Fruit fly (Drosophila melanogaster): ENCODE data around the gene CG9150.
A peak's percentile ranks its signal among the peaks of the same experiment; 100 is the strongest.

CG9150 gene

dm6 chr2L:6065823-6066222, 2.6 kb downstream of the CG9150 start, which contains the start of the genes Fbw5 and CG9147:
Gene Fbw5, minus strand, starts transcription at chr2L:6065953.
Gene CG9147, plus strand, starts transcription at chr2L:6065997.
- peak; percentile 99 for TF ChIP-seq CG17801 (GFP tag; optimal IDR thresholded peaks at IDR 0.05; ENCODE audit: partially characterized antibody)

DNA sequence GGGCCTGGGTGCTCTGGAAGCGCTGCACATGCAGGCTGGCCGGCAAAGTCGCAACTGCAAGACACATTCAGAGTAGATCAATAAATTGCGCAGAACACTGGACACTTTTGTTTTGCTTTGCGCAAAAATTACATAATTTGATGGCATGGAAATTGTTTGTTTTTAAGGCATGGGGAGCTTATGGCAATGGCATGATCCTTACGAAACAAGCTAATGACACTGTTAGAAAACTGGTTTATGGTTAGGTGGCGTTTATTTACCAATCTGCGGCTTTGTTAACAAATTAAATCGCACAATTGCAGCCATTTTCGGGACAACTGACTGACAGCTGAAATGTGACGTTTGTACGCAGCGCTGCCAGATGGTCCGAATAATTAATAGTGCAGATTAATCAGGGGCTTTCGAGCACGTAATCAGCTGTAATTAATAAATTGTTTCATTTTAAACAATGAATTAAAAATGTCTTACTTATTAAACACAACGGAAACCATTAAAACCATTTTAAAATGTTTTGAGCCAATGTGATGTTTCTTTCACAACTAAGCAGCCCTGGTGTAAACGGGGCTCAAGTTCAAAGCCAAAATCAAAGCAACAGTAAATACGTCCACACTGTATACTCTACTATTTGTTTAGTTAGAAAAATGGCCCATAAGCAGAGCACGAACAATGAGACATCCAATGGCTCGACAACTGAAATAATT, 5.9 kb downstream of the CG9150 start, which contains the start of the genes ND-51 and CG13994:
TSS of gene ND-51 (minus strand) at position 376 of the 701 bp plus-strand sequence.
TSS of gene CG13994 (plus strand) at position 608 of the 701 bp plus-strand sequence.
- peak; percentile 83 for TF ChIP-seq CG17801 (GFP tag; optimal IDR thresholded peaks at IDR 0.05; ENCODE audit: partially characterized antibody)

DNA sequence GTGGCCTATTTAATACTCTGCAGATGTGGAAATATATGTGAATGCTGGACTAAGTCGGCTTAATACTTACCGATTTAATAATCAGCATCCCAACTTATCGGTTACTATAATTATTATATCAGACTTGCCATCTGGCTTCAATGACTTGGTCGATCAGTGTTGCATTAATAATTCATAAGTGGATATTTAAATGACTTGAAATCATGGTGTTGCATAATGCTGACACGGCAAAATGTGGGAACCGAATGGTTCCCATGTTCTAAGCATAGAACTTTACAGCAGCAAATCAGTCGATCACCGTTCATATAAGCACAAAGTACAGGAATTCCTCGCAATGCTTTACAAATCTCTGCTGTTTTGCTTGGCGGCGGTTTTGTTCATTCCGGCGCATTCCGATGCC, 8.2 kb downstream of the CG9150 start, which contains the start of gene CG34180:
TSS of gene CG34180 (plus strand) at position 301 of the 400 bp plus-strand sequence.
- no peak for TF ChIP-seq CG17801 (GFP tag; optimal IDR thresholded peaks at IDR 0.05; ENCODE audit: partially characterized antibody)

dm6 chr2L:6053874-6054469, 14.4 kb downstream of the CG9150 start, which contains the start of gene CG13995:
Gene CG13995, plus strand, starts transcription at chr2L:6054302.
- no peak for TF ChIP-seq CG17801 (GFP tag; optimal IDR thresholded peaks at IDR 0.05; ENCODE audit: partially characterized antibody)

DNA sequence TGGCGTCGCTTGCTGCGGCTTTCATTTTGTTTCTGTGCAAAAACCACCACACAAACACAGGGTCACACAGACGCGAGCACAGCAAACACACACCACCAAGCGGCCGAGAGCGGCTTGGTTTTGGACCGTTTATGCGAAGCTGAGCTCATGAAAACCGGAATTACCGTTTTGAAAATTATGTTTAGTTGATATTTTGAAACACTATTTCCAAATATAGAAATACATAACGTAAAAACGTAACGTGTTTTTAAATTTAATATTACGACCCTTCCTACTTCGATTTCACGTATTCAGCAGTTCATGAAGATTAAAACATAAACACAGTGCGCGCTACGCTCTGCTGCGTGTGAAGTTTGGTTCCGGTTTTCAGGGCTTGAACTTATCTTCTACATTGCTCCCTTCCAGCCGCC, 17.2 kb downstream of the CG9150 start:
- TF ChIP-seq CG17801 (GFP tag; optimal IDR thresholded peaks at IDR 0.05; ENCODE audit: partially characterized antibody): peak; percentile 96

DNA sequence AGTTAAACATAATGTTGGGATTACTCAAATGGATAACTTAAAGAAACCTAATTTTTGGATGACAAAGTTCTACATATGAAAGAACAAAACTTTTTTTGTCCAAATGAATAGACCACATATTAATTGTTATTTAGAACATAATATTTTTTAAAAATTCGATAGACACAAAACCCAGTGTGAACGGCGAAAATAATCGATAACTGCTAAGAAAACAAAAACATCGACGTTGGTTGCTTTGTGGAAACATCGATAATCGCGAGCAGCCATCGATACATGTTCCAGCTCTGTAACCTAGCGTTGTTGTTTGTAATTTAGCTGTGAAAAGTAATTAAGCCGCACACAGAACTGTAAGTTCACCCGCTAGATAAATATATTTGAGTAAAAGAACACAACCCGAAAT, 17.8 kb downstream of the CG9150 start, which contains the start of gene CG9135:
TSS of gene CG9135 (plus strand) at position 226 of the 400 bp plus-strand sequence.
- no peak for TF ChIP-seq CG17801 (GFP tag; optimal IDR thresholded peaks at IDR 0.05; ENCODE audit: partially characterized antibody)

DNA sequence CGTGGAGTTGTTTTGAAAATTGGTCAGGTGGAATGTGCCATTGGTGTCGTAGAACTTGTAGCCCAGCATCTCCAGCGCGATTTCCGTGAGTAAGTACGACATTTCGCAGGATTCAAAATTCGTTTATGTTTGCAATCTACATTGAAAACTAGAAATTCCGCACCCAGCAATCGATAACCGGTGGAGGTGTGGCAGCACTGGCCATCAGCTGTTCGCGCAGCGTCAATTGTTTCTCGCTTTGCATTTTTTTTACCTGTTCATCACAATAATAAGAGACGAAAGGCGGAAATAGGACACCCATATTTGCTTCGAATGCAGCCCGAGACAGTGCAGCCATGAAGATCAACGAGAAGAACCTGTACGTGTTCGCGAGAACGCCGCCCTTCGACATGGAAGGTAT, 19.9 kb downstream of the CG9150 start, which contains the start of the genes CG34179 and slmo:
TSS of gene CG34179 (minus strand) at position 165 of the 400 bp plus-strand sequence.
TSS of gene slmo (minus strand) at position 165 of the 400 bp plus-strand sequence.
- TF ChIP-seq CG17801 (GFP tag; optimal IDR thresholded peaks at IDR 0.05; ENCODE audit: partially characterized antibody): no peak

dm6 chr2L:6047528-6048160, 20.8 kb downstream of the CG9150 start, which contains the start of gene IPIP:
Gene IPIP, plus strand, starts transcription at chr2L:6048002.
- TF ChIP-seq CG17801 (GFP tag; optimal IDR thresholded peaks at IDR 0.05; ENCODE audit: partially characterized antibody): peak; percentile 75

dm6 chr2L:6046865-6047264, 21.5 kb downstream of the CG9150 start:
- TF ChIP-seq CG17801 (GFP tag; optimal IDR thresholded peaks at IDR 0.05; ENCODE audit: partially characterized antibody): no peak

- peak; percentile 67 for TF ChIP-seq CG17801 (GFP tag; optimal IDR thresholded peaks at IDR 0.05; ENCODE audit: partially characterized antibody)
These were observed 22.2 kb downstream of the CG9150 start, which contains the start of gene Pfas for dm6 chr2L:6045972-6046718. Gene Pfas, minus strand, starts transcription at chr2L:6046050.

DNA sequence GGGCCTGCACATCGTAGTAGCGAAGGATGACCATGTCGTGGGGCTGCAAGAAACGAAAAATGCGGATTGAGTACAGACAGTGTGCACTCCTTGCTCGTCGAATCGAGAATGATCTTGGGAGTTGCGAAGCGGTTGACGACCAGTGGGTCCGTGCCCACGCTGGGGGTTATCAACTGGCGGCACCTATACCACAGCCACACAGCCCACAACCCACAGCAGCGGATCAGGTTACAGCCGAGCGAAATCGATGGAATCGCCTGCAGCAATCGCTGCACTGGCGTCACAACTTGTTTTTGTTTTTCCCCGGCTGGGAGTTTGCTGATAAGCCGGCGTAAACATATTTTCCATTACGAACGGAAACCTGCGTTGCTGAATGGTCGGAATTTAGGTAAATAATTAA, 22.9 kb downstream of the CG9150 start:
- no peak for TF ChIP-seq CG17801 (GFP tag; optimal IDR thresholded peaks at IDR 0.05; ENCODE audit: partially characterized antibody)

- peak; percentile 70 for TF ChIP-seq CG17801 (GFP tag; optimal IDR thresholded peaks at IDR 0.05; ENCODE audit: partially characterized antibody)
These were observed 30.6 kb downstream of the CG9150 start, which contains the start of the genes CG9117 and CG31643 for dm6 chr2L:6037830-6038229. Gene CG9117, minus strand, starts transcription at chr2L:6037902. Gene CG31643, plus strand, starts transcription at chr2L:6038117.

dm6 chr2L:6036710-6037109, 31.7 kb downstream of the CG9150 start, which contains the start of gene mtm:
Gene mtm, minus strand, starts transcription at chr2L:6037015.
- no peak for TF ChIP-seq CG17801 (GFP tag; optimal IDR thresholded peaks at IDR 0.05; ENCODE audit: partially characterized antibody)

DNA sequence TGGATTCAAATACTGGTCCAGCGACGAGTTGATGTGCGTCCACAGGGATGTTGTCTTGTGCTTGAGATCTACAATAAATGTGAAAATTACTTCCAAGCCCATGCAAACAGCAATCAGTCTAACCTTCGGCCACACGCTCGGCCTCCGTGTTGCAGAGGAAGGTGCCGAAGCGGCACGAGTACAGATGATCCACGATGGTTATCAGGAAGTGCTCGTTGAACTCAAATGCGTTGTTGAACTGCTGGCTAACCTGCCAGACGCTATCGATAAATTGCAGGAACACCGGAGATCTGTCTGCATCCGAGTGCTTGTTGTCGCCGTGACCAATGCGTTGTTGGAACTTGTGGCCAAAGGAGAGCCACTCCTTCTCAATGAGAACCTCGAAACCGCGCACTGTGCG, 33.2 kb downstream of the CG9150 start:
- no peak for TF ChIP-seq CG17801 (GFP tag; optimal IDR thresholded peaks at IDR 0.05; ENCODE audit: partially characterized antibody)
